Fruit fly (Drosophila melanogaster): ENCODE results near the gene CG10555.

DNA sequence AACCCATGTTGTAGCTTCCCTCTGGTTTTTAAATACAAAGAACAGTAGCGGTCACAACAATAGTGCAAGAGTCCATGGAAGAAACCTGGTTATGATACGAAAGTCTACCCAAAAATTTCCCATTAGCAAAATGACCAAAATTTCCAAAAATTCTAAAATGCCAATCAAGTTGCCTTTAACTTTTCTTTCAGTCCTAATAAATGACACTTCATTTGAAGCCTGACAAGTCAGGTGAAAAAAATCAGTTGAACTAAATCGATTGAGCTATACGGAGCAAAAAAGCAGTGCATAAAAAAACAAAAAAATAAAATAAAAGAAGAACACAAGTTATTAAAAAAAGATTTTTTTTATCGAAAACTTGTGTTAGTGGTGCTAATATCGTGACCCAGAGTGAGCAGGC is 16.9 kb downstream of the CG10555 start:
- TF ChIP-seq pan (optimal IDR thresholded peaks at IDR 0.05) (no peak), Dll (optimal IDR thresholded peaks at IDR 0.05) (no peak), usp (GFP tag; optimal IDR thresholded peaks at IDR 0.05) (no peak), EcR (GFP tag; optimal IDR thresholded peaks at IDR 0.05) (no peak), CG8478 (optimal IDR thresholded peaks at IDR 0.05) (no peak)

Data from whole organism.